Worm (Caenorhabditis elegans) whole organism, L4 larva: ENCODE results near the gene mib-1.
A peak's percentile ranks its signal among the peaks of the same experiment; 100 is the strongest.

Source experiments
- egl-43 ChIP-seq: fragments of 200-800 bp; sonication (Bioruptor generic); IDR thresholded peaks from 2 replicates; pipeline ENCODE4 v1.3.6; 2022; ENCODE audit warnings: missing genetic modification reagents, missing genetic modification characterization, missing compliant biosample characterization
- lin-13 ChIP-seq: fragments of 150-350 bp; optimal IDR thresholded peaks from 2 replicates; lab custom pipeline; 2014; ENCODE audit warnings: missing biosample characterization, missing genetic modification reagents, missing genetic modification characterization
- lin-39 ChIP-seq: fragments of 150-350 bp; optimal IDR thresholded peaks from 2 replicates; lab custom pipeline; 2014; ENCODE audit warnings: missing biosample characterization, missing genetic modification reagents, missing genetic modification characterization
- mxl-2 ChIP-seq: fragments of 200-800 bp; sonication (Bioruptor generic); conservative IDR thresholded peaks from 2 replicates; pipeline ENCODE4 v1.3.6; 2022; ENCODE audit warnings: missing genetic modification reagents, missing genetic modification characterization, missing compliant biosample characterization
- pqm-1 ChIP-seq: sonication (generic microtip); optimal IDR thresholded peaks from 2 replicates; lab custom pipeline; 2017; ENCODE audit warnings: missing biosample characterization, missing genetic modification characterization
- spr-1 ChIP-seq: sonication (generic microtip); optimal IDR thresholded peaks from 2 replicates; lab custom pipeline; 2016; ENCODE audit warnings: mild to moderate bottlenecking, missing genetic modification characterization, missing compliant biosample characterization
- unc-62 ChIP-seq, 3 experiments: fragments of 150-350 bp in 1 of 3; sonication (generic microtip); optimal IDR thresholded peaks in 2 of 3; peaks in 1 of 3; 1 replicate in 1 of 3; 2 replicates in 2 of 3; lab custom pipeline; 2014 to 2017; ENCODE audit warnings: missing biosample characterization in 3 of 3, missing genetic modification characterization in 3 of 3, missing genetic modification reagents in 3 of 3, missing genotype in 1 of 3

DNA sequence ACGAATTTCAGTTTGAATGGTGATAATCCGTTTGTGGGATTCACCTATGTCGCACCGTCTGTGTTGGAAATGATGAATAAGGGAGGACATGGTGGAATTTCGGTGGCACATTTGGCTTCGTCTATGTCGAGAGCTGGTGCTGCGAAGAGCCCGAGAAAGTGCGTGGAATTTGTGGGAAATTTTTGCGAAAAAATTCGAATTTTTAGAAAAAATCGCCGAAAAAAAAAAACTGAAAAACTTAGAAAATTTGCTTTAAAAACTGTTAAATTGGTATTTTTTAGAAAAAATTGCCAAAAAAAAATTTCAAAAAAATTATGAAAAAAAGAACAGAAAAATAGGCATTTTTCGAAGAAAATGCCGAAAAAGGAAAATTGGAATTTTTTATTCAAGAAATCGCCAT lies 41.6 kb downstream of the mib-1 start:
- TF ChIP-seq lin-39 (tag; lab: Kevin White, UChicago): no peak
- no peak for TF ChIP-seq mxl-2 (GFP tag; lab: Robert Waterston, UW)
- TF ChIP-seq pqm-1 (tag; lab: Kevin White, UChicago): no peak
- no peak for TF ChIP-seq egl-43 (GFP tag; lab: Robert Waterston, UW)
- TF ChIP-seq unc-62 (GFP tag; optimal IDR thresholded peaks at IDR 0.05 in 1 of 2; lab: Kevin White, UChicago): peak in 1 of 2 experiments; percentile 76
- no peak for TF ChIP-seq unc-62 (tag; optimal IDR thresholded peaks at IDR 0.05; lab: Kevin White, UChicago)
- no peak for TF ChIP-seq spr-1 (tag; lab: Kevin White, UChicago)
- TF ChIP-seq lin-13 (GFP tag; lab: Kevin White, UChicago): no peak
